Fruit fly (Drosophila melanogaster) whole organism, embryonic: Measurements from ENCODE around the gene NdufV3.

Source experiments
- Asciz ChIP-seq: fragments of 200-800 bp; sonication (Bioruptor generic); optimal IDR thresholded peaks from 2 replicates; lab custom pipeline; 2017; ENCODE audit warnings: missing biosample characterization, mild to moderate bottlenecking, missing genetic modification characterization, missing genetic modification reagents
- BtbVII ChIP-seq: fragments of 200-800 bp; sonication (Bioruptor generic); optimal IDR thresholded peaks from 3 replicates; lab custom pipeline; 2017; ENCODE audit warnings: missing biosample characterization, mild to moderate bottlenecking, missing genetic modification characterization
- CG10147 ChIP-seq: fragments of 200-800 bp; sonication (Bioruptor generic); optimal IDR thresholded peaks from 2 replicates; lab custom pipeline; 2019; ENCODE audit warnings: missing biosample characterization, mild to moderate bottlenecking, missing genetic modification characterization, moderate library complexity
- CG12659 ChIP-seq: fragments of 200-800 bp; sonication (Bioruptor generic); optimal IDR thresholded peaks from 3 replicates; lab custom pipeline; 2017; ENCODE audit warnings: mild to moderate bottlenecking, missing biosample characterization, missing genetic modification reagents, missing genetic modification characterization
- CG14050 ChIP-seq: fragments of 200-800 bp; sonication (Bioruptor generic); IDR thresholded peaks from 3 replicates; pipeline ENCODE4 v1.3.6; 2022; ENCODE audit warnings: missing biosample characterization, missing genetic modification characterization
- CG15011 ChIP-seq: fragments of 200-800 bp; sonication (Bioruptor generic); optimal IDR thresholded peaks from 3 replicates; lab custom pipeline; 2018; ENCODE audit warnings: missing biosample characterization, mild to moderate bottlenecking, missing genetic modification characterization
- CG17385 ChIP-seq: fragments of 200-800 bp; sonication (Bioruptor generic); optimal IDR thresholded peaks from 3 replicates; lab custom pipeline; 2018; ENCODE audit warnings: missing biosample characterization, mild to moderate bottlenecking, missing genetic modification characterization
- CG17829 ChIP-seq: fragments of 200-800 bp; optimal IDR thresholded peaks from 2 replicates; lab custom pipeline; 2019; ENCODE audit warnings: missing biosample characterization, mild to moderate bottlenecking, missing genetic modification characterization, moderate library complexity
- CG1832 ChIP-seq: fragments of 200-800 bp; sonication (Bioruptor generic); optimal IDR thresholded peaks from 2 replicates; lab custom pipeline; 2017; ENCODE audit warnings: missing biosample characterization, mild to moderate bottlenecking, missing genetic modification characterization, inconsistent platforms
- CG32772 ChIP-seq: fragments of 200-800 bp; sonication (Bioruptor generic); IDR thresholded peaks from 2 replicates; pipeline ENCODE4 v1.3.6; 2022; ENCODE audit warnings: missing biosample characterization, missing genetic modification characterization
- CG34422 ChIP-seq: fragments of 200-800 bp; sonication (Bioruptor generic); IDR thresholded peaks from 3 replicates; pipeline ENCODE4 v1.3.6; 2022; ENCODE audit warnings: missing biosample characterization, missing genetic modification characterization
- CG4404 ChIP-seq: fragments of 200-800 bp; sonication (Bioruptor generic); IDR thresholded peaks from 2 replicates; pipeline ENCODE4 v1.3.6; 2022; ENCODE audit warnings: missing biosample characterization, missing genetic modification characterization
- CG6272 ChIP-seq: fragments of 200-800 bp; sonication (Bioruptor generic); IDR thresholded peaks from 2 replicates; pipeline ENCODE4 v1.3.6; 2022; ENCODE audit warnings: missing biosample characterization, missing genetic modification characterization
- CG8281 ChIP-seq: fragments of 200-800 bp; sonication (Bioruptor generic); optimal IDR thresholded peaks from 2 replicates; lab custom pipeline; 2018; ENCODE audit warnings: missing biosample characterization, mild to moderate bottlenecking, missing genetic modification characterization, moderate library complexity
- CG9797 ChIP-seq: fragments of 200-800 bp; sonication (Bioruptor generic); optimal IDR thresholded peaks from 3 replicates; lab custom pipeline; 2018; ENCODE audit warnings: missing biosample characterization, mild to moderate bottlenecking, missing genetic modification characterization
- D ChIP-seq, 2 experiments: fragments of 200-800 bp in 1 of 2; fragments of >200 bp in 1 of 2; sonication (Bioruptor generic) in 1 of 2; optimal IDR thresholded peaks; 2 replicates in 1 of 2; 3 replicates in 1 of 2; lab custom pipeline; 2017; ENCODE audit warnings: mild to moderate bottlenecking in 1 of 2, missing biosample characterization in 1 of 2, missing genetic modification characterization in 1 of 2, missing genetic modification reagents in 1 of 2
- Fer1 ChIP-seq: fragments of 200-800 bp; sonication (Bioruptor generic); optimal IDR thresholded peaks from 2 replicates; lab custom pipeline; 2017; ENCODE audit warnings: missing biosample characterization, mild to moderate bottlenecking, missing genetic modification characterization
- HLH54F ChIP-seq: fragments of 200-800 bp; sonication (Bioruptor generic); optimal IDR thresholded peaks from 3 replicates; lab custom pipeline; 2016; ENCODE audit warnings: missing biosample characterization, missing genetic modification characterization
- MESR4 ChIP-seq: fragments of 200-800 bp; sonication (Bioruptor generic); optimal IDR thresholded peaks from 2 replicates; lab custom pipeline; 2018; ENCODE audit warnings: missing biosample characterization, mild to moderate bottlenecking, missing genetic modification characterization, moderate library complexity
- MTF-1 ChIP-seq: fragments of 200-800 bp; sonication (Bioruptor generic); optimal IDR thresholded peaks from 2 replicates; lab custom pipeline; 2018; ENCODE audit warnings: missing biosample characterization, mild to moderate bottlenecking, missing genetic modification characterization, borderline replicate concordance
- Med ChIP-seq: fragments of 200-800 bp; sonication (Bioruptor generic); peaks from one replicate; lab custom pipeline; 2016; ENCODE audit warnings: missing biosample characterization, missing genetic modification characterization, mild to moderate bottlenecking, inconsistent platforms, moderate library complexity
- Meics ChIP-seq: fragments of 200-800 bp; sonication (Bioruptor generic); optimal IDR thresholded peaks from 2 replicates; lab custom pipeline; 2017; ENCODE audit warnings: missing biosample characterization, mild to moderate bottlenecking, missing genetic modification characterization
- NC2α ChIP-seq: fragments of 200-800 bp; sonication (Bioruptor generic); optimal IDR thresholded peaks from 2 replicates; lab custom pipeline; 2016; ENCODE audit warnings: missing biosample characterization, missing genetic modification characterization
- Oaz ChIP-seq: fragments of 200-800 bp; sonication (Bioruptor generic); IDR thresholded peaks from 2 replicates; pipeline ENCODE4 v1.3.6; 2022; ENCODE audit warnings: missing biosample characterization, missing genetic modification characterization
- Pdp1 ChIP-seq, 2 experiments: fragments of 200-800 bp; sonication (Bioruptor generic); optimal IDR thresholded peaks; 3 replicates each; lab custom pipeline; 2016; ENCODE audit warnings: missing biosample characterization in 2 of 2, missing genetic modification characterization in 2 of 2, mild to moderate bottlenecking in 1 of 2, moderate library complexity in 1 of 2
- Ptx1 ChIP-seq: fragments of 200-800 bp; sonication (Bioruptor generic); IDR thresholded peaks from 2 replicates; pipeline ENCODE4 v1.3.6; 2022; ENCODE audit warnings: missing biosample characterization, missing genetic modification characterization
- Rx ChIP-seq: fragments of 200-800 bp; sonication (Bioruptor generic); IDR thresholded peaks from 2 replicates; pipeline ENCODE4 v1.3.6; 2022; ENCODE audit warnings: missing biosample characterization, missing genetic modification characterization
- Side ChIP-seq: fragments of 200-800 bp; sonication (Bioruptor generic); optimal IDR thresholded peaks from 2 replicates; lab custom pipeline; 2016; ENCODE audit warnings: missing biosample characterization, missing genetic modification characterization
- Taf1 ChIP-seq: fragments of 200-800 bp; sonication (Bioruptor generic); IDR thresholded peaks from 2 replicates; pipeline ENCODE4 v1.3.6; 2022; ENCODE audit warnings: missing biosample characterization, missing genetic modification characterization
- bbx ChIP-seq: fragments of 200-800 bp; sonication (Bioruptor generic); IDR thresholded peaks from 2 replicates; pipeline ENCODE4 v1.3.6; 2022; ENCODE audit warnings: missing biosample characterization, missing genetic modification characterization; ENCODE audit not compliant: partially characterized antibody
- caup ChIP-seq: fragments of 200-800 bp; sonication (Bioruptor generic); optimal IDR thresholded peaks from 3 replicates; lab custom pipeline; 2017; ENCODE audit warnings: missing biosample characterization, mild to moderate bottlenecking, missing genetic modification characterization, moderate library complexity; ENCODE audit not compliant: severe bottlenecking
- chif ChIP-seq, 2 experiments: fragments of 200-800 bp; sonication (Bioruptor generic); optimal IDR thresholded peaks; 3 replicates each; lab custom pipeline; 2016; ENCODE audit warnings: missing biosample characterization in 2 of 2, missing genetic modification characterization in 2 of 2
- dati ChIP-seq: fragments of 200-800 bp; sonication (Bioruptor generic); IDR thresholded peaks from 2 replicates; pipeline ENCODE4 v1.3.6; 2022; ENCODE audit warnings: missing biosample characterization, missing genetic modification characterization
- eyg ChIP-seq: fragments of 200-800 bp; sonication (Bioruptor generic); optimal IDR thresholded peaks from 3 replicates; lab custom pipeline; 2016; ENCODE audit warnings: missing biosample characterization, missing genetic modification characterization
- fd102C ChIP-seq: fragments of 200-800 bp; sonication (Bioruptor generic); optimal IDR thresholded peaks from 2 replicates; lab custom pipeline; 2018; ENCODE audit warnings: missing biosample characterization, mild to moderate bottlenecking, missing genetic modification characterization, moderate library complexity
- gro ChIP-seq: fragments of 200-800 bp; sonication (Bioruptor generic); optimal IDR thresholded peaks from 2 replicates; lab custom pipeline; 2016; ENCODE audit warnings: missing biosample characterization, missing genetic modification characterization
- insv ChIP-seq, 2 experiments: fragments of 200-800 bp; sonication (Bioruptor generic); optimal IDR thresholded peaks; 3 replicates each; lab custom pipeline; 2016 to 2018; ENCODE audit warnings: missing biosample characterization in 2 of 2, missing genetic modification characterization in 2 of 2
- kah ChIP-seq: fragments of 200-800 bp; sonication (Bioruptor generic); optimal IDR thresholded peaks from 2 replicates; lab custom pipeline; 2018; ENCODE audit warnings: missing biosample characterization, mild to moderate bottlenecking, missing genetic modification characterization
- lab ChIP-seq: fragments of 200-800 bp; sonication (Bioruptor generic); optimal IDR thresholded peaks from 3 replicates; lab custom pipeline; 2017; ENCODE audit warnings: missing biosample characterization, missing genetic modification characterization, mild to moderate bottlenecking, moderate library complexity, missing genetic modification reagents
- lola ChIP-seq, 3 experiments: fragments of >200 bp in 2 of 3; fragments of 200-800 bp in 1 of 3; sonication (Bioruptor generic) in 1 of 3; optimal IDR thresholded peaks; 2 replicates each; lab custom pipeline; 2017 to 2019; ENCODE audit warnings: missing biosample characterization in 3 of 3, missing genetic modification characterization in 3 of 3, mild to moderate bottlenecking in 1 of 3, moderate library complexity in 1 of 3
- sens-2 ChIP-seq: fragments of 200-800 bp; sonication (Bioruptor generic); IDR thresholded peaks from 2 replicates; pipeline ENCODE4 v1.3.6; 2022; ENCODE audit warnings: missing biosample characterization, missing genetic modification characterization
- sqz ChIP-seq: fragments of 200-800 bp; sonication (Bioruptor generic); optimal IDR thresholded peaks from 3 replicates; lab custom pipeline; 2018; ENCODE audit warnings: missing biosample characterization, mild to moderate bottlenecking, missing genetic modification characterization
- tin ChIP-seq: fragments of 200-800 bp; sonication (Bioruptor generic); optimal IDR thresholded peaks from 3 replicates; lab custom pipeline; 2016; ENCODE audit warnings: missing biosample characterization, missing genetic modification characterization
- ttk ChIP-seq: fragments of 200-800 bp; sonication (Bioruptor generic); IDR thresholded peaks from 2 replicates; pipeline ENCODE4 v2.1.2; 2022; ENCODE audit warnings: missing biosample characterization, missing genetic modification characterization
- vfl ChIP-seq: fragments of 200-800 bp; sonication (Bioruptor generic); optimal IDR thresholded peaks from 2 replicates; lab custom pipeline; 2016; ENCODE audit warnings: missing biosample characterization, missing genetic modification characterization
- yki ChIP-seq: fragments of >200 bp; optimal IDR thresholded peaks from 3 replicates; lab custom pipeline; 2018
- zf30C ChIP-seq: fragments of 200-800 bp; sonication (Bioruptor generic); optimal IDR thresholded peaks from 3 replicates; lab custom pipeline; 2018; ENCODE audit warnings: missing biosample characterization, mild to moderate bottlenecking, missing genetic modification characterization

Gene NdufV3

dm6 chrX:11338973-11339867, 10.6 kb upstream of the NdufV3 start (continued):
- TF ChIP-seq Taf1 (GFP tag; lab: Robert Waterston, UW) (no peak), Oaz (GFP tag; lab: Robert Waterston, UW) (no peak), lola (GFP tag; optimal IDR thresholded peaks at IDR 0.05; lab: Kevin White, UChicago) (no peak), yki (no peak), CG17829 (tag; lab: Kevin White, UChicago) (peak; percentile 50), sqz (peak; percentile 68), zf30C (GFP tag; lab: Kevin White, UChicago) (no peak), Side (GFP tag; lab: Kevin White, UChicago) (peak; percentile 54), CG34422 (GFP tag; lab: Robert Waterston, UW) (0 out of 3 replicates have a peak, but pooled peaks have one; percentile 34), vfl (peak; percentile 25), HLH54F (GFP tag; lab: Kevin White, UChicago) (peak; percentile 56), CG15011 (no peak), bbx (peak; percentile 87), kah (GFP tag; lab: Kevin White, UChicago) (peak; percentile 89), Rx (GFP tag; lab: Robert Waterston, UW) (0 out of 2 replicates have a peak, but pooled peaks have one; percentile 2), NC2α (GFP tag; lab: Kevin White, UChicago) (no peak), lab (peak; percentile 12), CG10147 (GFP tag; lab: Kevin White, UChicago) (peak; percentile 41), CG6272 (peak; percentile 70), gro (GFP tag; lab: Kevin White, UChicago) (peak; percentile 23), insv (GFP tag; optimal IDR thresholded peaks at IDR 0.05; lab: Kevin White, UChicago) (peak; percentile 84 to 98), ttk (GFP tag; lab: Robert Waterston, UW) (no peak), CG8281 (tag; lab: Kevin White, UChicago) (no peak), CG9797 (GFP tag; lab: Kevin White, UChicago) (peak; percentile 56), fd102C (GFP tag; lab: Kevin White, UChicago) (no peak), dati (GFP tag; lab: Robert Waterston, UW) (no peak), Fer1 (GFP tag; lab: Kevin White, UChicago) (no peak), CG4404 (GFP tag; lab: Robert Waterston, UW) (peak; percentile 31; the same call in 1 of the 2 replicates), CG12659 (GFP tag; lab: Kevin White, UChicago) (peak; percentile 73), tin (peak; percentile 47), Meics (GFP tag; lab: Kevin White, UChicago) (peak; percentile 39), Asciz (GFP tag; lab: Kevin White, UChicago) (no peak), chif (GFP tag; optimal IDR thresholded peaks at IDR 0.05; lab: Kevin White, UChicago) (peak in 1 of 2 experiments; percentile 31), CG17385 (GFP tag; lab: Kevin White, UChicago) (peak; percentile 14), BtbVII (peak; percentile 56), MTF-1 (GFP tag; lab: Kevin White, UChicago) (no peak), MESR4 (GFP tag; lab: Kevin White, UChicago) (peak; percentile 53), CG32772 (GFP tag; lab: Robert Waterston, UW) (peak; percentile 33; the same call in 1 of the 2 replicates), CG14050 (GFP tag; lab: Robert Waterston, UW) (no peak), eyg (GFP tag; lab: Kevin White, UChicago) (no peak), Ptx1 (peak; percentile 46; the same call in 1 of the 2 replicates), D (optimal IDR thresholded peaks at IDR 0.05; lab: Kevin White, UChicago) (peak; percentile 38), D (GFP tag; optimal IDR thresholded peaks at IDR 0.05; lab: Kevin White, UChicago) (peak; percentile 26), CG1832 (GFP tag; lab: Kevin White, UChicago) (no peak), sens-2 (no peak), Med (GFP tag; lab: Kevin White, UChicago) (peak; percentile 85), caup (GFP tag; lab: Kevin White, UChicago) (peak; percentile 18), Pdp1 (GFP tag; optimal IDR thresholded peaks at IDR 0.05; lab: Kevin White, UChicago) (peak; percentile 58 to 65)
